Worm (Caenorhabditis elegans) whole organism, L4 larva: ENCODE data around the gene dcs-1.

ENCODE experiments used
- ama-1 ChIP-seq: fragments of 150-350 bp; optimal IDR thresholded peaks from 2 replicates; lab custom pipeline; 2014; ENCODE audit warnings: inconsistent platforms, mixed read lengths
- fos-1 ChIP-seq: fragments of 150-350 bp; optimal IDR thresholded peaks from 2 replicates; lab custom pipeline; 2014; ENCODE audit warnings: missing biosample characterization, missing genetic modification characterization
- hmg-1.1 ChIP-seq: fragments of 200-800 bp; sonication (Bioruptor generic); IDR thresholded peaks from 2 replicates; pipeline ENCODE4 v1.3.6; 2022; ENCODE audit warnings: missing genetic modification reagents, missing genetic modification characterization, missing compliant biosample characterization
- lin-38 ChIP-seq: fragments of 200-800 bp; sonication (Bioruptor generic); IDR thresholded peaks from 2 replicates; pipeline ENCODE4 v1.3.6; 2022; ENCODE audit warnings: missing genetic modification reagents, missing genetic modification characterization, missing compliant biosample characterization
- lsy-2 ChIP-seq, 2 experiments: fragments of 150-350 bp in 1 of 2; sonication (generic microtip) in 1 of 2; optimal IDR thresholded peaks; 2 replicates each; lab custom pipeline; 2014 to 2017; ENCODE audit warnings: missing biosample characterization in 2 of 2, missing genetic modification characterization in 2 of 2
- zag-1 ChIP-seq: fragments of 150-350 bp; optimal IDR thresholded peaks from 2 replicates; lab custom pipeline; 2014; ENCODE audit warnings: missing biosample characterization, missing genetic modification characterization
- ztf-11 ChIP-seq: fragments of 150-350 bp; optimal IDR thresholded peaks from 2 replicates; lab custom pipeline; 2014; ENCODE audit warnings: missing biosample characterization, missing genetic modification characterization

DNA sequence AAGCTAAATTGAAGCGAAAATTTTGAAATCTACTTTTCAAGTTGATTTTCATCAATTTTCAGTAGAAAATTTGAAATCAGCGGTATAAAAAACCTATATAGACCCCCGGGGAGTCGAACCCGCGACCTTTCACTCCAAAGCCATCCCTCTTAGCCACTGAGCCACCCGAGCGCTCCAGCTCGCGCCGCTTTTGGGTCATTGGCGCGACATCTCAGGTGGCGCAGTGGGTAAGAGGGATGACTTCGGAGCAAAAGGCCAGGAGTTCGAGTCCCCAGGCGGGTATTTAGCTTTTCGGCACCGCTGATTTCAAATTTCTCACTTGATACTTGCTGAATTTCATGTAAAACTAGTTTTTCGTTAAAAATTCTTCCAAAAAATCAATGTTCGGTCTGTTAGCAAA lies 36.1 kb upstream of the dcs-1 start:
- TF ChIP-seq zag-1 (tag; lab: Kevin White, UChicago) = no peak
- no peak for TF ChIP-seq fos-1 (tag; lab: Kevin White, UChicago)
- TF ChIP-seq lsy-2 (tag; optimal IDR thresholded peaks at IDR 0.05; lab: Kevin White, UChicago) = no peak
- no peak for TF ChIP-seq ztf-11 (tag; lab: Kevin White, UChicago)
- TF ChIP-seq hmg-1.1 = no peak
- no peak for TF ChIP-seq ama-1 (lab: Kevin White, UChicago)
- TF ChIP-seq lin-38 = no peak
